Fruit fly (Drosophila melanogaster): ENCODE data around the gene CG13088.
A peak's percentile ranks its signal among the peaks of the same experiment; 100 is the strongest.

CG13088 gene

DNA sequence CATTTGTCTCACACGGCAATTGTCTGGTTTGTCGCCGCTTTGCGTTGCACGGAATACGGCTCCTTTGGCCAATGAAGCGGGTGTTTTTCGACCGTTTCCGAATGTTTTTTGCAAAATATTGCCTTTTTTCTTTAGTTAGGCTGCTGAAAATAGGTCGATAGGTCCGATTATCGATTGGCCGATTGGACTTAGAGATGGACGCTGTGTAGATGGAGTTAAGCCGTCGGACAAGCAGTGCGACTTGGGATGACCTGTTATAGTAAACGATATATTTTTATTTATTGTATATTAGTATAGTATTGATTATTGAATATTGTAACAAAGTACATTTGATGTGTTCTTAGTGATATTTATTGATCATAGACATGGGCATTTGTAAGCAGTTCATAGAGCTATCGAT lies 39.5 kb downstream of the CG13088 start, which contains the start of the genes lmgA and lmgB (continued):
- TF ChIP-seq Vsx2 (GFP tag; optimal IDR thresholded peaks at IDR 0.05; ENCODE audit: partially characterized antibody), result no peak
- TF ChIP-seq dl (GFP tag; optimal IDR thresholded peaks at IDR 0.05; ENCODE audit: insufficient read depth in 1 of 2, partially characterized antibody in 2 of 2), result no peak
- no peak for TF ChIP-seq GATAd (GFP tag; optimal IDR thresholded peaks at IDR 0.05)
- TF ChIP-seq dsf (GFP tag; optimal IDR thresholded peaks at IDR 0.05; ENCODE audit: borderline replicate concordance), result no peak
- no peak for TF ChIP-seq br (GFP tag; optimal IDR thresholded peaks at IDR 0.05)

DNA sequence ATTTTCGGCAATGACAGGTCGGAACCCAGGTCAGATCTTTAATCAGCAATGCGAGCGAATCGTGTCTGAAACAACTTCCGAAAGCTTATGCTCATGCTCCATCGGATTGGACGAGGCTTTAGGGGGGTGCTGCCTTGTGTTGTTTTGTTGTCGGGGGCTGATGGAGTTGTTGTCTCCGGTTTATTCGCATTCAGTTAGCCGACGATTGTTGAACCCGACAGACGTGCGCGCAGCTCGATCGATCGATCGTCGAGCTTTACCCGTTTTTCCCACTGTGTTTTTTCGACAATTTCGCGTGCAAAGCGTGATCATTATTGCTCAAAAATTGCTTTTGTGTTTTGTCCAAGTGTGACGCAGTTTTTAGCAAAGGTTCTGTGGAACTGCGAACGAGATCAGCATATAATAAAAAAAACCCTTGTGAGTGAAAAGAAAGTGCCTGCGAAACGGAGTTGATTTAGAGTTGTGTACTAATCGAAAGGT lies 40.2 kb downstream of the CG13088 start, which contains the start of gene CG17834:
Gene CG17834, plus strand, starts transcription at position 191 of the 480 bp plus-strand sequence.
- TF ChIP-seq GATAd (GFP tag; optimal IDR thresholded peaks at IDR 0.05) (no peak), Dif (GFP tag; optimal IDR thresholded peaks at IDR 0.05; ENCODE audit: partially characterized antibody) (peak; percentile 59), sage (GFP tag; optimal IDR thresholded peaks at IDR 0.05) (no peak), tai (GFP tag; optimal IDR thresholded peaks at IDR 0.05) (no peak), fru (GFP tag; optimal IDR thresholded peaks at IDR 0.05) (no peak), Hnf4 (GFP tag; optimal IDR thresholded peaks at IDR 0.05) (peak; percentile 17), Hr83 (GFP tag; optimal IDR thresholded peaks at IDR 0.05; ENCODE audit: poor library complexity, severe bottlenecking) (peak; percentile 61), jim (GFP tag; optimal IDR thresholded peaks at IDR 0.05) (no peak), Rel (GFP tag; optimal IDR thresholded peaks at IDR 0.05) (no peak), Rel (tag; optimal IDR thresholded peaks at IDR 0.05) (peak; percentile 85), Hr78 (GFP tag; optimal IDR thresholded peaks at IDR 0.05) (no peak), Vsx2 (GFP tag; optimal IDR thresholded peaks at IDR 0.05; ENCODE audit: partially characterized antibody) (peak; percentile 74), HLH106 (tag; optimal IDR thresholded peaks at IDR 0.05) (peak; percentile 20), Sp1 (GFP tag; optimal IDR thresholded peaks at IDR 0.05) (peak; percentile 67), br (GFP tag; optimal IDR thresholded peaks at IDR 0.05) (peak; percentile 45), foxo (GFP tag; optimal IDR thresholded peaks at IDR 0.05) (peak in 1 of 2 experiments; percentile 16)

dm6 chr2L:8530189-8530588 lies 41.4 kb downstream of the CG13088 start:
- TF ChIP-seq OdsH (GFP tag; optimal IDR thresholded peaks at IDR 0.05) (no peak), ey (GFP tag; optimal IDR thresholded peaks at IDR 0.05) (no peak), tai (GFP tag; optimal IDR thresholded peaks at IDR 0.05) (no peak), brk (GFP tag; optimal IDR thresholded peaks at IDR 0.05) (no peak), br (GFP tag; optimal IDR thresholded peaks at IDR 0.05) (no peak)

- TF ChIP-seq dl (GFP tag; optimal IDR thresholded peaks at IDR 0.05; ENCODE audit: insufficient read depth in 1 of 2, partially characterized antibody in 2 of 2), result no peak
- no peak for TF ChIP-seq usp (GFP tag; optimal IDR thresholded peaks at IDR 0.05)
- TF ChIP-seq tai (GFP tag; optimal IDR thresholded peaks at IDR 0.05), result no peak
- no peak for TF ChIP-seq pan (optimal IDR thresholded peaks at IDR 0.05)
- no peak for TF ChIP-seq Mio (GFP tag; optimal IDR thresholded peaks at IDR 0.05)
- TF ChIP-seq fru (GFP tag; optimal IDR thresholded peaks at IDR 0.05), result no peak
- no peak for TF ChIP-seq Vsx2 (GFP tag; optimal IDR thresholded peaks at IDR 0.05; ENCODE audit: partially characterized antibody)
- TF ChIP-seq Sp1 (GFP tag; optimal IDR thresholded peaks at IDR 0.05), result no peak
- no peak for TF ChIP-seq foxo (GFP tag; optimal IDR thresholded peaks at IDR 0.05)
- no peak for TF ChIP-seq brk (GFP tag; optimal IDR thresholded peaks at IDR 0.05)
- TF ChIP-seq br (GFP tag; optimal IDR thresholded peaks at IDR 0.05), result no peak
- TF ChIP-seq GATAd (GFP tag; optimal IDR thresholded peaks at IDR 0.05), result no peak
- TF ChIP-seq Dfd (GFP tag; optimal IDR thresholded peaks at IDR 0.05), result no peak
Observed at dm6 chr2L:8532790-8533189, 44.0 kb downstream of the CG13088 start.

dm6 chr2L:8533632-8534031 lies 44.9 kb downstream of the CG13088 start:
- TF ChIP-seq fru (GFP tag; optimal IDR thresholded peaks at IDR 0.05), result no peak

DNA sequence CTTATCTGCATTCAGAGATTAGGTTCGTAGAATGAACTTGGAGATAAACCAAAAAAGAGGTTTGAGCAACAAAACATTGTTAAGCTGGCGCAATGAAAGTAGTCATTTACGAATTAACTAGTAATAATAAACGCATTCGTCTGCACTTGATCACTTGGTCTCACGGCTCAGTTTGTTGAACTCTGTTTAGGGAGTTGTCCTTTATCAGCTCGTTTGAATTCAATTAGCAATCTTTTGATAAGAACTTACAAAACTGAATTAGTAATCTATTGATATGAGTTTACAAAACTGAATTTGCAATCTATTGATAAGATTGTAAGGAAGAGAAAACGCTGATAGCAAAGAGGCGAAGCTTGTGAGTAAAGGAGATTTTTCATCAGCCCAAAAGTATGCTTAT lies 45.3 kb downstream of the CG13088 start:
- no peak for TF ChIP-seq Vsx2 (GFP tag; optimal IDR thresholded peaks at IDR 0.05; ENCODE audit: partially characterized antibody)
- TF ChIP-seq Myc (optimal IDR thresholded peaks at IDR 0.05), result peak; percentile 47
